Worm (Caenorhabditis elegans): ENCODE results near the gene fbxa-105.

The fbxa-105 gene

ce11 chrV:7431016-7431415 lies 39.2 kb upstream of the fbxa-105 start, which contains the start of gene srw-71:
Gene srw-71, minus strand, starts transcription at chrV:7431116.
- no peak for TF ChIP-seq lin-26 (GFP tag; IDR thresholded peaks at IDR 0.05)
- TF ChIP-seq F39B2.1 (GFP tag; IDR thresholded peaks at IDR 0.05), result no peak
- TF ChIP-seq madf-8 (GFP tag; conservative IDR thresholded peaks at IDR 0.05), result no peak
- no peak for TF ChIP-seq mes-4 (tag; optimal IDR thresholded peaks at IDR 0.05)

- no peak for TF ChIP-seq hsf-1 (GFP tag; IDR thresholded peaks at IDR 0.05)
Measured at ce11 chrV:7428880-7429279, 37.1 kb upstream of the fbxa-105 start, which contains the start of gene srw-69. Gene srw-69, minus strand, starts transcription at chrV:7428980.

ce11 chrV:7426594-7426993 lies 34.8 kb upstream of the fbxa-105 start, which contains the start of gene srw-68:
Gene srw-68, minus strand, starts transcription at chrV:7426694.
- TF ChIP-seq T07F8.4 (tag; optimal IDR thresholded peaks at IDR 0.05) (no peak), aptf-3 (GFP tag; IDR thresholded peaks at IDR 0.05) (no peak), D2030.7 (GFP tag; IDR thresholded peaks at IDR 0.05) (no peak), F57C9.4 (tag; optimal IDR thresholded peaks at IDR 0.05) (no peak), Y53G8AR.9 (GFP tag; conservative IDR thresholded peaks at IDR 0.05) (no peak), Y53F4B.3 (GFP tag; IDR thresholded peaks at IDR 0.05) (no peak), xnd-1 (tag; optimal IDR thresholded peaks at IDR 0.05) (no peak), akir-1 (GFP tag; optimal IDR thresholded peaks at IDR 0.05) (no peak), nhr-27 (tag; optimal IDR thresholded peaks at IDR 0.05) (no peak), lir-1 (GFP tag; conservative IDR thresholded peaks at IDR 0.05) (no peak), mcd-1 (GFP tag; IDR thresholded peaks at IDR 0.05) (no peak), hmg-1.2 (GFP tag; IDR thresholded peaks at IDR 0.05) (no peak)

ce11 chrV:7424336-7424735 lies 32.5 kb upstream of the fbxa-105 start, which contains the start of gene F18E3.10:
Gene F18E3.10, minus strand, starts transcription at chrV:7424436.
- no peak for TF ChIP-seq let-607 (tag; optimal IDR thresholded peaks at IDR 0.05)
- TF ChIP-seq Y53G8AR.9 (GFP tag; conservative IDR thresholded peaks at IDR 0.05), result no peak
- TF ChIP-seq K12H6.12 (tag; optimal IDR thresholded peaks at IDR 0.05), result no peak
- no peak for TF ChIP-seq hmg-20 (GFP tag; IDR thresholded peaks at IDR 0.05)
- no peak for TF ChIP-seq zim-3 (tag; optimal IDR thresholded peaks at IDR 0.05)
- no peak for TF ChIP-seq ceh-79 (tag; optimal IDR thresholded peaks at IDR 0.05)
- TF ChIP-seq F57A8.1 (GFP tag; optimal IDR thresholded peaks at IDR 0.05), result no peak
- no peak for TF ChIP-seq die-1 (tag; optimal IDR thresholded peaks at IDR 0.05)
- TF ChIP-seq ceh-40 (GFP tag; IDR thresholded peaks at IDR 0.05), result no peak
- no peak for TF ChIP-seq K11D2.4 (GFP tag; IDR thresholded peaks at IDR 0.05)
- no peak for TF ChIP-seq attf-3 (GFP tag; conservative IDR thresholded peaks at IDR 0.05)
- no peak for TF ChIP-seq T07F8.4 (tag; optimal IDR thresholded peaks at IDR 0.05)

ce11 chrV:7420162-7420561 lies 28.3 kb upstream of the fbxa-105 start, which contains the start of gene srxa-4:
Gene srxa-4, plus strand, starts transcription at chrV:7420462.
- TF ChIP-seq F10E7.11 (tag; optimal IDR thresholded peaks at IDR 0.05), result no peak

ce11 chrV:7417018-7417716 lies 25.3 kb upstream of the fbxa-105 start, which contains the start of gene srw-67:
Gene srw-67, plus strand, starts transcription at chrV:7417660.
- no peak for TF ChIP-seq rec-8 (tag; optimal IDR thresholded peaks at IDR 0.05)
- TF ChIP-seq hmg-20 (GFP tag; IDR thresholded peaks at IDR 0.05), result no peak
- TF ChIP-seq hrde-1 (tag; optimal IDR thresholded peaks at IDR 0.05; ENCODE audit: borderline replicate concordance), result no peak

Measured in whole organism, young adult.